Fruit fly (Drosophila melanogaster): ENCODE measurements around the gene CG5916.

Gene CG5916

DNA sequence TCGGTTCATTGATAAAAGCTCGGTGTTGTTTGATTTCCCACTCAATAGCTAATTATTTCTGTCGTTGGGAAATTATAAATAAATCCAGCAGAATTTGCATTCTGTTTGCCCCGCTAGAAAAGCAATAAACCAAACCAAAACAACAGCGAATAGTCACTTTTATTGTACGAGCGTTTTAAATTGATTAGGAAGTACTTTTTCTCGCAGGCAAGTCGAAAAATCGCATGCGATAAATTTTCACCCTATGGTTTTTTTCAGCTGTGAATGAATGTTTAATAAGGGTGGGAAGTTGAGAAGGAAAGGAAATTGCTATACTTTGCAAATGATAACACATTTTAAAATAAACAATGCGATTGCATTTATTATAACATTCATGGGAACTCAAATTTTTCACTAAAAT, 9.2 kb downstream of the CG5916 start:
- no peak for TF ChIP-seq CG32121 (GFP tag; IDR thresholded peaks at IDR 0.05)
- TF ChIP-seq CG8301 (tag; optimal IDR thresholded peaks at IDR 0.05): no peak

DNA sequence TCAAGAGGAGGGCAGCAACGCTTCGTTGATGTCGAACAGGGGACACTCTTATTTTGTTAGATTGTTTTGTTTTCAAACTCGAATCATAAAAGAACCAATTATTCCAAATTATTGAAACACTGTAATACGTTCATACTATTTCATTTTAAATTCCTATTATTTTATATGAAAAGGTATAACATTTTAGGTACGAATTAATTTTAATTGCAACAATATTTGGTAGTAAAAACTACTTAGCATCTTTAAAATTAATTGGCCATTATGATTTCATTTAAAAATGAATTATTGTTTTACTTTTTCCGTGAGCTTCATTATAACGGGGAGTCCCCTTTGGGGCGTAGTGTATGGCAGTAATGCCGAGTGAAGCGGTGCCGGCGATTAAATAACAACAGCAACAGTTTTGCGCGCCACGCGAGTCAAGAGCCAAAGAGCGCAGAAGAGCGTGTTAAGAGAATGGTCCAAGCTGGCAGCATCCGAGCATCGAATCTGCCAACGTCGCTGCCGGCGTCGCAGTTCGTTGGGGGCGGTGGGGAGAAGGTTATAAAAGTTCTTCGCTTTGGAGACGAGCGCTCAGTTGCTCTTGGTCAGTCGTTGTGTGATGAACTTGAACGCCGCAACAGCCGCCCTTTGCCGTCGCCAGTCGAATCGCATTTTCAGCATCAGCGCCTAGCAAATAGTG, 10.9 kb downstream of the CG5916 start:
- TF ChIP-seq CG34367 (tag; optimal IDR thresholded peaks at IDR 0.05) (peak; percentile 25), Ets98B (GFP tag; IDR thresholded peaks at IDR 0.05) (peak; percentile 17; the same call in 1 of the 2 replicates), CG12605 (GFP tag; IDR thresholded peaks at IDR 0.05) (peak; percentile 59), CG17806 (tag; optimal IDR thresholded peaks at IDR 0.05) (peak; percentile 57), Snoo (tag; optimal IDR thresholded peaks at IDR 0.05) (peak; percentile 63), D1 (tag; optimal IDR thresholded peaks at IDR 0.05) (peak; percentile 52), CG15710 (tag; optimal IDR thresholded peaks at IDR 0.05) (peak; percentile 65), CG14655 (GFP tag; optimal IDR thresholded peaks at IDR 0.05) (peak; percentile 74), CG4496 (GFP tag; IDR thresholded peaks at IDR 0.05) (peak; percentile 50), fd96Ca (GFP tag; IDR thresholded peaks at IDR 0.05) (0 out of 3 replicates have a peak, but pooled peaks have one; percentile 48), Pif1A (GFP tag; optimal IDR thresholded peaks at IDR 0.05) (peak; percentile 67), CG8301 (tag; optimal IDR thresholded peaks at IDR 0.05) (peak; percentile 73), CG13204 (GFP tag; optimal IDR thresholded peaks at IDR 0.05) (peak; percentile 70), CG9948 (tag; optimal IDR thresholded peaks at IDR 0.05) (peak; percentile 54), EcR (GFP tag; optimal IDR thresholded peaks at IDR 0.05) (no peak), rn (GFP tag; IDR thresholded peaks at IDR 0.05) (no peak), CG10348 (GFP tag; IDR thresholded peaks at IDR 0.05) (no peak), Pif1B (GFP tag; optimal IDR thresholded peaks at IDR 0.05) (peak; percentile 51), gl (tag; optimal IDR thresholded peaks at IDR 0.05) (no peak), CG32121 (GFP tag; IDR thresholded peaks at IDR 0.05) (peak; percentile 55; the same call in 1 of the 2 replicates), CG8159 (tag; optimal IDR thresholded peaks at IDR 0.05) (peak; percentile 73)

- TF ChIP-seq Pif1A (GFP tag; optimal IDR thresholded peaks at IDR 0.05) (no peak), CG4496 (GFP tag; IDR thresholded peaks at IDR 0.05) (no peak), Pif1B (GFP tag; optimal IDR thresholded peaks at IDR 0.05) (no peak), CG32121 (GFP tag; IDR thresholded peaks at IDR 0.05) (no peak), Ets98B (GFP tag; IDR thresholded peaks at IDR 0.05) (no peak), fd96Ca (GFP tag; IDR thresholded peaks at IDR 0.05) (no peak), CG34367 (tag; optimal IDR thresholded peaks at IDR 0.05) (no peak)
Measured at dm6 chr3R:16168088-16168487, 21.3 kb downstream of the CG5916 start.

- TF ChIP-seq CG34367 (tag; optimal IDR thresholded peaks at IDR 0.05) (no peak), CG15710 (tag; optimal IDR thresholded peaks at IDR 0.05) (no peak), CG10348 (GFP tag; IDR thresholded peaks at IDR 0.05) (no peak), CG13204 (GFP tag; optimal IDR thresholded peaks at IDR 0.05) (no peak), Pif1B (GFP tag; optimal IDR thresholded peaks at IDR 0.05) (no peak), CG8159 (tag; optimal IDR thresholded peaks at IDR 0.05) (no peak), Pif1A (GFP tag; optimal IDR thresholded peaks at IDR 0.05) (no peak), CG8301 (tag; optimal IDR thresholded peaks at IDR 0.05) (no peak), Snoo (tag; optimal IDR thresholded peaks at IDR 0.05) (no peak), CG12605 (GFP tag; IDR thresholded peaks at IDR 0.05) (no peak), D1 (tag; optimal IDR thresholded peaks at IDR 0.05) (no peak), gl (tag; optimal IDR thresholded peaks at IDR 0.05) (no peak), EcR (GFP tag; optimal IDR thresholded peaks at IDR 0.05) (no peak), CG14655 (GFP tag; optimal IDR thresholded peaks at IDR 0.05) (no peak), CG9948 (tag; optimal IDR thresholded peaks at IDR 0.05) (no peak), CG32121 (GFP tag; IDR thresholded peaks at IDR 0.05) (no peak), CG17806 (tag; optimal IDR thresholded peaks at IDR 0.05) (no peak)
Measured at dm6 chr3R:16171747-16172146, 24.9 kb downstream of the CG5916 start, which contains the start of gene CG8925. TSS of gene CG8925 (plus strand) at chr3R:16171991.

DNA sequence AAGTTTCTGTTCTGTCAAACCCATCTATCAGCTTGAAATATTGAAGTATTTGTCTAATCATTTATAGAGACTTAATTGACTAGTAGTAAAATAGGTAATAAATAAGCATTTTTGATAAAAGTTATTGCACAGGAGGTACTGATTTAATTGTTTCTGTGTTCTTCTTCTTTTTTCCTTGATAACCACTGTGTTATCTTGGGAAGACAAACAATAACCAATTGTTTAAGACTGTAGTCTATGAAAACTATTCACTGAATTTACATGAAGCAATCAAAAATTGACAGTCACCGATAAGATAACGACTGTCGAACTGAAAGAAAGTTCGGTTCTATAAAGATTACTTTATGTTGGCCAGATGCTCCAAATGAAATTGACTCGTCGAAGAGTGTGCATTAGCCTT, 26.7 kb downstream of the CG5916 start:
- no peak for TF ChIP-seq EcR (GFP tag; optimal IDR thresholded peaks at IDR 0.05)
- TF ChIP-seq Ets98B (GFP tag; IDR thresholded peaks at IDR 0.05): no peak
- TF ChIP-seq CG4496 (GFP tag; IDR thresholded peaks at IDR 0.05): no peak
- no peak for TF ChIP-seq CG8301 (tag; optimal IDR thresholded peaks at IDR 0.05)
- no peak for TF ChIP-seq D1 (tag; optimal IDR thresholded peaks at IDR 0.05)
- TF ChIP-seq Snoo (tag; optimal IDR thresholded peaks at IDR 0.05): no peak
- TF ChIP-seq CG12605 (GFP tag; IDR thresholded peaks at IDR 0.05): no peak
- TF ChIP-seq Pif1A (GFP tag; optimal IDR thresholded peaks at IDR 0.05): no peak

DNA sequence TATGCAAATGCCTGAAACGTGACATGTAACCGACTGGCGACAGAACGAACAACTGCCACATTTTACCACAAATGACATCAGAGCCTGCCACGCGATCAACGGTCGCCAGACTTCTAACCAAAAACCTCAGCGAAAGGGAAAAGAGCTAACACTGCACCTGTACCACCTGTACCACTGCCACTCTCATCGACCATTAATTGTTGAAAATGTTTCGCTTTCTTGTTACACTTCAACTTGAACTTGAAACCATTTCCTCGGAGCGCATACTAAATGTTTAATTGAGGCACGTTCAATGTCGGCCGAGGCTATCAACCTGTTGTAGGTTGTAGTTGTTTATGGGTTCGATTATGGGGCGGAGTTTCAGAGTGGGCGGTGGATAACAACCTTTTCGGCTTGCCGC, 29.7 kb downstream of the CG5916 start:
- TF ChIP-seq fd96Ca (GFP tag; IDR thresholded peaks at IDR 0.05) (no peak), CG8159 (tag; optimal IDR thresholded peaks at IDR 0.05) (no peak), CG14655 (GFP tag; optimal IDR thresholded peaks at IDR 0.05) (no peak), Pif1A (GFP tag; optimal IDR thresholded peaks at IDR 0.05) (no peak), gl (tag; optimal IDR thresholded peaks at IDR 0.05) (no peak), Ets98B (GFP tag; IDR thresholded peaks at IDR 0.05) (no peak)

Data from whole organism, pupa.